Worm (Caenorhabditis elegans) whole organism, L3 larva: ENCODE measurements around the gene R155.5.

Experiments
- R02D3.7 ChIP-seq: fragments of 150-350 bp; optimal IDR thresholded peaks from 2 replicates; lab custom pipeline; 2014; ENCODE audit warnings: missing biosample characterization, missing genetic modification characterization
- ZK546.5 ChIP-seq: sonication (generic microtip); optimal IDR thresholded peaks from 2 replicates; lab custom pipeline; 2017; ENCODE audit warnings: missing biosample characterization, missing genetic modification characterization
- aly-2 ChIP-seq: fragments of 150-350 bp; optimal IDR thresholded peaks from 2 replicates; lab custom pipeline; 2014; ENCODE audit warnings: missing biosample characterization, missing genetic modification characterization
- ama-1 ChIP-seq: fragments of 150-350 bp; optimal IDR thresholded peaks from 2 replicates; lab custom pipeline; 2018
- ceh-16 ChIP-seq: sonication (generic microtip); optimal IDR thresholded peaks from 2 replicates; lab custom pipeline; 2017; ENCODE audit warnings: missing biosample characterization, missing genetic modification characterization
- ceh-28 ChIP-seq: fragments of 150-350 bp; optimal IDR thresholded peaks from 2 replicates; lab custom pipeline; 2014; ENCODE audit warnings: missing biosample characterization, missing genetic modification reagents, missing genetic modification characterization
- ceh-82 ChIP-seq: fragments of 150-350 bp; optimal IDR thresholded peaks from 2 replicates; lab custom pipeline; 2014; ENCODE audit warnings: missing biosample characterization, missing genetic modification characterization
- ceh-9 ChIP-seq: sonication (generic microtip); optimal IDR thresholded peaks from 2 replicates; lab custom pipeline; 2018; ENCODE audit warnings: missing biosample characterization, missing genetic modification characterization
- daf-12 ChIP-seq: fragments of 150-350 bp; optimal IDR thresholded peaks from 2 replicates; lab custom pipeline; 2014; ENCODE audit warnings: missing biosample characterization, missing genetic modification reagents, missing genetic modification characterization
- egl-27 ChIP-seq: sonication (generic microtip); optimal IDR thresholded peaks from 4 replicates; lab custom pipeline; 2017; ENCODE audit warnings: missing biosample characterization, missing genetic modification reagents, missing genetic modification characterization
- egl-5 ChIP-seq: fragments of 150-350 bp; optimal IDR thresholded peaks from 2 replicates; lab custom pipeline; 2017; ENCODE audit warnings: missing biosample characterization, missing genetic modification reagents, missing genetic modification characterization, inconsistent platforms
- elt-1 ChIP-seq: fragments of 150-350 bp; optimal IDR thresholded peaks from 2 replicates; lab custom pipeline; 2014; ENCODE audit warnings: missing biosample characterization, missing genetic modification characterization
- elt-2 ChIP-seq: sonication (generic microtip); optimal IDR thresholded peaks from 2 replicates; lab custom pipeline; 2016; ENCODE audit warnings: missing genetic modification reagents, mild to moderate bottlenecking, missing genetic modification characterization, missing compliant biosample characterization
- elt-3 ChIP-seq, 3 experiments: fragments of 150-350 bp in 1 of 3; sonication (generic microtip) in 2 of 3; optimal IDR thresholded peaks; 2 replicates in 2 of 3; 4 replicates in 1 of 3; lab custom pipeline; 2014 to 2017; ENCODE audit warnings: missing biosample characterization in 3 of 3, missing genetic modification characterization in 3 of 3
- eor-1 ChIP-seq, 2 experiments: fragments of 150-350 bp; optimal IDR thresholded peaks; 2 replicates each; lab custom pipeline; 2014 to 2018; ENCODE audit warnings: missing biosample characterization in 2 of 2, missing genetic modification characterization in 2 of 2
- fkh-10 ChIP-seq: sonication (generic microtip); optimal IDR thresholded peaks from 2 replicates; lab custom pipeline; 2017; ENCODE audit warnings: missing biosample characterization, missing genetic modification reagents, missing genetic modification characterization
- fkh-2 ChIP-seq: fragments of 150-350 bp; optimal IDR thresholded peaks from 2 replicates; lab custom pipeline; 2014; ENCODE audit warnings: missing biosample characterization, missing genetic modification reagents, missing genetic modification characterization
- fos-1 ChIP-seq: fragments of 150-350 bp; optimal IDR thresholded peaks from 2 replicates; lab custom pipeline; 2014; ENCODE audit warnings: missing biosample characterization, missing genetic modification characterization
- hmg-11 ChIP-seq: sonication (generic microtip); optimal IDR thresholded peaks from 2 replicates; lab custom pipeline; 2016; ENCODE audit warnings: missing genetic modification characterization, missing compliant biosample characterization
- jun-1 ChIP-seq: fragments of 150-350 bp; optimal IDR thresholded peaks from 2 replicates; lab custom pipeline; 2014; ENCODE audit warnings: missing biosample characterization, missing genetic modification reagents, missing genetic modification characterization
- lin-15B ChIP-seq: fragments of 150-350 bp; optimal IDR thresholded peaks from 2 replicates; lab custom pipeline; 2014; ENCODE audit warnings: missing biosample characterization, missing genetic modification characterization
- lin-39 ChIP-seq: fragments of 150-350 bp; optimal IDR thresholded peaks from 2 replicates; lab custom pipeline; 2018; ENCODE audit warnings: missing biosample characterization, missing genetic modification reagents, missing genetic modification characterization
- lsy-12 ChIP-seq: sonication (generic microtip); optimal IDR thresholded peaks from 2 replicates; lab custom pipeline; 2016; ENCODE audit warnings: mild to moderate bottlenecking, missing genetic modification characterization, missing compliant biosample characterization
- mdl-1 ChIP-seq: fragments of 150-350 bp; optimal IDR thresholded peaks from 2 replicates; lab custom pipeline; 2014; ENCODE audit warnings: missing biosample characterization, missing genetic modification characterization
- mml-1 ChIP-seq: fragments of 150-350 bp; sonication (generic microtip); optimal IDR thresholded peaks from 3 replicates; lab custom pipeline; 2014; ENCODE audit warnings: missing biosample characterization, missing genetic modification characterization
- nfya-1 ChIP-seq: sonication (generic microtip); optimal IDR thresholded peaks from 2 replicates; lab custom pipeline; 2017; ENCODE audit warnings: missing genetic modification characterization, mild to moderate bottlenecking, missing compliant biosample characterization, antibody characterized with exemption, moderate library complexity; ENCODE audit not compliant: insufficient read depth
- nhr-11 ChIP-seq: fragments of 150-350 bp; optimal IDR thresholded peaks from 2 replicates; lab custom pipeline; 2014; ENCODE audit warnings: missing biosample characterization, missing genetic modification characterization
- nhr-12 ChIP-seq: fragments of 150-350 bp; optimal IDR thresholded peaks from 2 replicates; lab custom pipeline; 2014; ENCODE audit warnings: missing biosample characterization, missing genetic modification characterization
- nhr-23 ChIP-seq: fragments of 150-350 bp; optimal IDR thresholded peaks from 2 replicates; lab custom pipeline; 2014; ENCODE audit warnings: missing biosample characterization, missing genetic modification reagents, missing genetic modification characterization
- nhr-237 ChIP-seq: fragments of 150-350 bp; optimal IDR thresholded peaks from 2 replicates; lab custom pipeline; 2014; ENCODE audit warnings: missing biosample characterization, missing genetic modification characterization
- nhr-25 ChIP-seq: sonication (generic microtip); optimal IDR thresholded peaks from 2 replicates; lab custom pipeline; 2017; ENCODE audit warnings: missing biosample characterization, missing genetic modification characterization
- nhr-28 ChIP-seq: fragments of 150-350 bp; optimal IDR thresholded peaks from 2 replicates; lab custom pipeline; 2014; ENCODE audit warnings: missing biosample characterization, missing genetic modification characterization
- nhr-43 ChIP-seq: sonication (generic microtip); optimal IDR thresholded peaks from 2 replicates; lab custom pipeline; 2016; ENCODE audit warnings: mild to moderate bottlenecking, missing genetic modification characterization, missing compliant biosample characterization; ENCODE audit not compliant: poor library complexity, severe bottlenecking
- nhr-67 ChIP-seq: fragments of 150-350 bp; optimal IDR thresholded peaks from 2 replicates; lab custom pipeline; 2014; ENCODE audit warnings: missing biosample characterization, missing genetic modification characterization
- nhr-76 ChIP-seq: fragments of 150-350 bp; sonication (generic microtip); optimal IDR thresholded peaks from 5 replicates; lab custom pipeline; 2014; ENCODE audit warnings: missing biosample characterization, missing genetic modification characterization
- nhr-77 ChIP-seq: fragments of 150-350 bp; optimal IDR thresholded peaks from 2 replicates; lab custom pipeline; 2014; ENCODE audit warnings: missing biosample characterization, missing genetic modification characterization
- pha-4 ChIP-seq: fragments of 150-350 bp; optimal IDR thresholded peaks from 2 replicates; lab custom pipeline; 2014; ENCODE audit warnings: missing biosample characterization, missing genetic modification reagents, missing genetic modification characterization
- pqm-1 ChIP-seq: fragments of 150-350 bp; optimal IDR thresholded peaks from 2 replicates; lab custom pipeline; 2017; ENCODE audit warnings: missing biosample characterization, missing genetic modification characterization, inconsistent platforms
- sea-2 ChIP-seq: fragments of 150-350 bp; sonication (generic microtip); optimal IDR thresholded peaks from 4 replicates; lab custom pipeline; 2014; ENCODE audit warnings: missing biosample characterization, missing genetic modification reagents, missing genetic modification characterization
- skn-1 ChIP-seq: fragments of 150-350 bp; optimal IDR thresholded peaks from 2 replicates; lab custom pipeline; 2014; ENCODE audit warnings: missing biosample characterization, missing genetic modification characterization
- snpc-4 ChIP-seq: fragments of 150-350 bp; optimal IDR thresholded peaks from 2 replicates; lab custom pipeline; 2014; ENCODE audit warnings: missing biosample characterization, missing genetic modification characterization
- tbx-2 ChIP-seq: sonication (generic microtip); optimal IDR thresholded peaks from 2 replicates; lab custom pipeline; 2016; ENCODE audit warnings: mild to moderate bottlenecking, missing genetic modification characterization, missing compliant biosample characterization
- unc-39 ChIP-seq: sonication (generic microtip); optimal IDR thresholded peaks from 4 replicates; lab custom pipeline; 2017; ENCODE audit warnings: missing biosample characterization, missing genetic modification characterization
- unc-62 ChIP-seq: fragments of 150-350 bp; sonication (generic microtip); optimal IDR thresholded peaks from 4 replicates; lab custom pipeline; 2014; ENCODE audit warnings: missing biosample characterization, missing genetic modification reagents, missing genetic modification characterization
- zag-1 ChIP-seq: fragments of 150-350 bp; optimal IDR thresholded peaks from 2 replicates; lab custom pipeline; 2014; ENCODE audit warnings: missing biosample characterization, missing genetic modification characterization
- ztf-11 ChIP-seq: fragments of 150-350 bp; optimal IDR thresholded peaks from 2 replicates; lab custom pipeline; 2014; ENCODE audit warnings: missing biosample characterization, missing genetic modification characterization
- ztf-4 ChIP-seq: fragments of 150-350 bp; optimal IDR thresholded peaks from 2 replicates; lab custom pipeline; 2014; ENCODE audit warnings: missing biosample characterization, missing genetic modification characterization

The R155.5 gene

DNA sequence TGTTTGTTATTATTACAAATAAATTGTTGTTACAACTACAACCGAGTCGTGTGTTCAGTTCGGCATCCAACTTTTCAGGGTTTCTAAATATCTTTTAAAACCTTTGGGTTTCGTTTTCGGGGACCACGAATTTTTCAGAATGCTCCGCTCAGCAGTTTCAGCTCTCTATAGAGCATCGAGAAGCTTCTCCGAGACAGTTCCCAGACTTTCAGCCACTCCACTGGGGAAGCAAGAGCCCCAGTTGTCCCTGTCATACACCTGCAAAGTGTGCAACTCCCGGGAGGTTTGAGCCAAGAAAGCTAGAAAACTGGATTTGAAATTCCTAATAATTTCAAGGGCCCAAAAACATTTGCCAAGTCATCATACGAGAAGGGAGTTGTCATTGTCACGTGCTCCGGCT lies 18.9 kb downstream of the R155.5 start, which contains the start of gene F53A3.7:
Gene F53A3.7 (plus strand): TSS at position 139 of the 400 bp plus-strand sequence.
- no peak for TF ChIP-seq nfya-1 (tag; lab: Kevin White, UChicago)
- TF ChIP-seq nhr-67, result no peak
- peak; percentile 23 for TF ChIP-seq ama-1
- no peak for TF ChIP-seq nhr-11
- TF ChIP-seq fos-1 (tag; lab: Kevin White, UChicago), result no peak
- no peak for TF ChIP-seq fkh-10 (GFP tag; lab: Kevin White, UChicago)
- TF ChIP-seq elt-2 (tag; lab: Kevin White, UChicago), result peak; percentile 7
- no peak for TF ChIP-seq unc-39 (tag; lab: Kevin White, UChicago)
- TF ChIP-seq, all 47 proteins: peak for 2

DNA sequence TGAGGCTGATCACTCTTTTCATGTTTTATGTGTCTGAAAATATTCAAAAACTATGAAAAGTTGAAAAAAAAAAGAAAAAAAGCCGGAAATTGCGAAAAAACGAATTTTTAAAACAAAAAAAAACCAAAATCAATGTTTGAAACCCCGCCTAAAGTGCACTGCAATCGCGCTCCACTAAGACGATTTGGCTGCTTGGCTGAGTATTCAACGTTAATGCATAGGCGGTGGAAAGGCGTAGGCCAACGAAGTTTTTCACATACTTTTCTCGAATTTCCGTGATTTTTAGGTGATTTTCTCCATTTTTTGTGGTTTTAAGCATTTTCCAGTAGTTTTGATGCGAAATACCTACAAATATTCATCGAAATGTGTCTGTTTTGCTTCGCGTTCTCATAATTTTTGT lies 20.1 kb downstream of the R155.5 start, which contains the start of the genes polh-1 and rps-22:
Gene polh-1 (minus strand): TSS at position 34 of the 400 bp plus-strand sequence.
Gene rps-22 (plus strand): TSS at position 300 of the 400 bp plus-strand sequence.
- peak; percentile 56 for TF ChIP-seq ceh-82
- no peak for TF ChIP-seq ceh-16 (tag; lab: Kevin White, UChicago)
- peak; percentile 76 for TF ChIP-seq ama-1
- TF ChIP-seq egl-27 (tag; lab: Kevin White, UChicago), result peak; percentile 36
- TF ChIP-seq skn-1 (tag; lab: Kevin White, UChicago), result peak; percentile 87
- TF ChIP-seq nhr-76, result peak; percentile 44
- peak; percentile 25 for TF ChIP-seq nhr-77 (tag; lab: Kevin White, UChicago)
- peak; percentile 96 for TF ChIP-seq nhr-23
- TF ChIP-seq ztf-11 (tag; lab: Kevin White, UChicago), result no peak
- peak; percentile 96 for TF ChIP-seq nfya-1 (tag; lab: Kevin White, UChicago)
- peak; percentile 63 for TF ChIP-seq ceh-28 (tag; lab: Kevin White, UChicago)
- no peak for TF ChIP-seq mml-1 (tag; lab: Kevin White, UChicago)
- TF ChIP-seq eor-1 (tag; optimal IDR thresholded peaks at IDR 0.05; lab: Kevin White, UChicago), result no peak
- TF ChIP-seq zag-1 (tag; lab: Kevin White, UChicago), result no peak
- TF ChIP-seq nhr-237, result no peak
- TF ChIP-seq aly-2 (tag; lab: Kevin White, UChicago), result peak; percentile 46
- TF ChIP-seq egl-5 (tag; lab: Kevin White, UChicago), result peak; percentile 66
- TF ChIP-seq jun-1, result peak; percentile 28
- peak; percentile 71 for TF ChIP-seq fkh-10 (GFP tag; lab: Kevin White, UChicago)
- no peak for TF ChIP-seq nhr-67
- TF ChIP-seq lsy-12 (tag; lab: Kevin White, UChicago), result peak; percentile 75
- no peak for TF ChIP-seq mdl-1 (tag; lab: Kevin White, UChicago)
- TF ChIP-seq nhr-43, result peak; percentile 80
- TF ChIP-seq snpc-4 (tag; lab: Kevin White, UChicago), result peak; percentile 85
- TF ChIP-seq unc-39 (tag; lab: Kevin White, UChicago), result no peak
- TF ChIP-seq tbx-2 (tag; lab: Kevin White, UChicago), result peak; percentile 13
- peak; percentile 79 for TF ChIP-seq R02D3.7 (tag; lab: Kevin White, UChicago)
- peak; percentile 95 for TF ChIP-seq nhr-25 (tag; lab: Kevin White, UChicago)
- TF ChIP-seq daf-12 (tag; lab: Kevin White, UChicago), result no peak
- peak; percentile 75 for TF ChIP-seq pqm-1 (tag; lab: Kevin White, UChicago)
- no peak for TF ChIP-seq fkh-2 (tag; lab: Kevin White, UChicago)
- TF ChIP-seq hmg-11 (tag; lab: Kevin White, UChicago), result peak; percentile 70
- TF ChIP-seq ZK546.5 (tag; lab: Kevin White, UChicago), result no peak
- no peak for TF ChIP-seq elt-1 (tag; lab: Kevin White, UChicago)
- TF ChIP-seq ztf-4, result no peak
- no peak for TF ChIP-seq nhr-12 (tag; lab: Kevin White, UChicago)
- TF ChIP-seq lin-39 (tag; lab: Kevin White, UChicago), result peak; percentile 92
- peak; percentile 53 for TF ChIP-seq unc-62 (GFP tag; lab: Kevin White, UChicago)
- TF ChIP-seq elt-3 (tag; optimal IDR thresholded peaks at IDR 0.05; lab: Kevin White, UChicago), result peak in 1 of 3 experiments; percentile 73
- TF ChIP-seq nhr-28 (tag; lab: Kevin White, UChicago), result no peak
- TF ChIP-seq sea-2, result no peak
- TF ChIP-seq nhr-11, result peak; percentile 34
- TF ChIP-seq fos-1 (tag; lab: Kevin White, UChicago), result no peak
- no peak for TF ChIP-seq ceh-9 (tag; lab: Kevin White, UChicago)
- peak; percentile 59 for TF ChIP-seq elt-2 (tag; lab: Kevin White, UChicago)
- TF ChIP-seq lin-15B (tag; lab: Kevin White, UChicago), result peak; percentile 98
- peak; percentile 99 for TF ChIP-seq pha-4 (tag; lab: Kevin White, UChicago)
